Worm (Caenorhabditis elegans) whole organism, late embryonic: ENCODE results near the gene C03B1.13.

Source experiments
- pqm-1 ChIP-seq: sonication (generic microtip); optimal IDR thresholded peaks from 2 replicates; lab custom pipeline; 2016; ENCODE audit warnings: missing genetic modification characterization, missing compliant biosample characterization
- rnt-1 ChIP-seq: sonication (generic microtip); optimal IDR thresholded peaks from 2 replicates; lab custom pipeline; 2016; ENCODE audit warnings: missing genetic modification characterization, missing compliant biosample characterization
- sox-4 ChIP-seq: sonication (generic microtip); optimal IDR thresholded peaks from 2 replicates; lab custom pipeline; 2017; ENCODE audit warnings: mild to moderate bottlenecking, missing genetic modification characterization, inconsistent platforms, missing compliant biosample characterization

DNA sequence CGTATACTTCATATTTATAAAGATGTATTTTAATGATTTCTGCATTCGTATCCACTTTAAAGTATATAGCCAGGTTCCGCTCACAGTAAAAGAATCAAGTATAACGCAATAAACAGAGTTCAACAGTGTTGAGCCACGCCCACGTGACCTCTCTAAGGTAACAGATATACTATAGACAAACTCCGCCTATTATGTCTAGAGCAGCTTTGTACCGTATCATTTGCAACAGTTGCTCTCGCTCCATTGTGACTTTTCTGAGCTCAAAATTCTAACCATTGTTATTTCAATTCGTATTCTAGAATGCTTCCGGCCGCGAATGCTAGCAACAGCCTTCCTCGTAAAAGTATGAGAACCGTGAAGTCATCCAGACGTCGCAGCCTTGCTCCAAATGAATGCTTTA lies 35.5 kb upstream of the C03B1.13 start, which contains the start of gene C03B1.17:
- TF ChIP-seq pqm-1 (tag; lab: Kevin White, UChicago) (no peak), rnt-1 (tag; lab: Kevin White, UChicago) (no peak), sox-4 (tag; lab: Kevin White, UChicago) (no peak)
